Worm (Caenorhabditis elegans) whole organism, L4 larva: Measurements from ENCODE around the gene F40G9.14.

Source experiments
- D1046.2 ChIP-seq: fragments of 200-800 bp; sonication (Bioruptor generic); IDR thresholded peaks from 2 replicates; pipeline ENCODE4 v1.3.6; 2022; ENCODE audit warnings: missing genetic modification characterization, missing compliant biosample characterization
- F10B5.3 ChIP-seq: sonication (generic microtip); optimal IDR thresholded peaks from 2 replicates; lab custom pipeline; 2016; ENCODE audit warnings: mild to moderate bottlenecking, missing genetic modification characterization, missing compliant biosample characterization
- F26F4.8 ChIP-seq: fragments of 200-800 bp; sonication (Bioruptor generic); conservative IDR thresholded peaks from 2 replicates; pipeline ENCODE4 v1.3.6; 2022; ENCODE audit warnings: missing genetic modification characterization, missing compliant biosample characterization
- F44E2.7 ChIP-seq: fragments of 200-800 bp; sonication (Bioruptor generic); IDR thresholded peaks from 2 replicates; pipeline ENCODE4 v2.1.2; 2022; ENCODE audit warnings: missing genetic modification characterization, missing compliant biosample characterization
- T26A8.4 ChIP-seq: fragments of 200-800 bp; sonication (Bioruptor generic); IDR thresholded peaks from 2 replicates; pipeline ENCODE4 v1.3.6; 2022; ENCODE audit warnings: missing genetic modification characterization, missing compliant biosample characterization
- Y5F2A.4 ChIP-seq: fragments of 200-800 bp; sonication (Bioruptor generic); optimal IDR thresholded peaks from 2 replicates; lab custom pipeline; 2018; ENCODE audit warnings: mild to moderate bottlenecking, missing genetic modification characterization, missing compliant biosample characterization
- ZK337.2 ChIP-seq: fragments of 200-800 bp; sonication (Bioruptor generic); IDR thresholded peaks from 2 replicates; pipeline ENCODE4 v1.3.6; 2022; ENCODE audit warnings: missing genetic modification reagents, missing genetic modification characterization, missing compliant biosample characterization
- ZK546.5 ChIP-seq, 2 experiments: sonication (generic microtip); optimal IDR thresholded peaks; 2 replicates each; lab custom pipeline; 2017; ENCODE audit warnings: missing biosample characterization in 2 of 2, missing genetic modification characterization in 2 of 2
- arid-1 ChIP-seq: fragments of 200-800 bp; sonication (Bioruptor generic); conservative IDR thresholded peaks from 2 replicates; pipeline ENCODE4 v1.3.6; 2022; ENCODE audit warnings: missing genetic modification reagents, missing genetic modification characterization, missing compliant biosample characterization
- attf-4 ChIP-seq: sonication (generic microtip); optimal IDR thresholded peaks from 3 replicates; lab custom pipeline; 2017; ENCODE audit warnings: missing biosample characterization, missing genetic modification characterization
- ceh-44 ChIP-seq: fragments of 200-800 bp; sonication (Bioruptor generic); IDR thresholded peaks from 2 replicates; pipeline ENCODE4 v1.3.6; 2022; ENCODE audit warnings: missing genetic modification reagents, missing genetic modification characterization, missing compliant biosample characterization
- ceh-82 ChIP-seq: sonication (generic microtip); optimal IDR thresholded peaks from 2 replicates; lab custom pipeline; 2017; ENCODE audit warnings: missing biosample characterization, missing genetic modification characterization
- daf-12 ChIP-seq: fragments of 150-350 bp; optimal IDR thresholded peaks from 2 replicates; lab custom pipeline; 2014; ENCODE audit warnings: missing biosample characterization, missing genetic modification reagents, missing genetic modification characterization
- daf-19 ChIP-seq: fragments of 200-800 bp; sonication (Bioruptor generic); conservative IDR thresholded peaks from 2 replicates; pipeline ENCODE4 v1.3.6; 2022; ENCODE audit warnings: missing genetic modification characterization, missing compliant biosample characterization
- daf-8 ChIP-seq: fragments of 200-800 bp; sonication (Bioruptor generic); IDR thresholded peaks from 2 replicates; pipeline ENCODE4 v1.3.6; 2022; ENCODE audit warnings: missing genetic modification characterization, missing compliant biosample characterization
- dmd-9 ChIP-seq: fragments of 200-800 bp; sonication (Bioruptor generic); IDR thresholded peaks from 2 replicates; pipeline ENCODE4 v1.3.6; 2022; ENCODE audit warnings: missing genetic modification reagents, missing genetic modification characterization, missing compliant biosample characterization
- duxl-1 ChIP-seq: sonication (generic microtip); optimal IDR thresholded peaks from 2 replicates; lab custom pipeline; 2016; ENCODE audit warnings: mild to moderate bottlenecking, missing genetic modification characterization, moderate library complexity, missing compliant biosample characterization; ENCODE audit not compliant: poor library complexity
- gei-8 ChIP-seq: fragments of 200-800 bp; sonication (Bioruptor generic); optimal IDR thresholded peaks from 2 replicates; lab custom pipeline; 2018; ENCODE audit warnings: mild to moderate bottlenecking, missing genetic modification characterization, missing compliant biosample characterization
- lin-29 ChIP-seq: fragments of 200-800 bp; sonication (Bioruptor generic); IDR thresholded peaks from 2 replicates; pipeline ENCODE4 v1.3.6; 2022; ENCODE audit warnings: missing genetic modification reagents, missing genetic modification characterization, missing compliant biosample characterization
- lin-38 ChIP-seq: fragments of 200-800 bp; sonication (Bioruptor generic); IDR thresholded peaks from 2 replicates; pipeline ENCODE4 v1.3.6; 2022; ENCODE audit warnings: missing genetic modification reagents, missing genetic modification characterization, missing compliant biosample characterization
- lin-39 ChIP-seq: fragments of 150-350 bp; optimal IDR thresholded peaks from 2 replicates; lab custom pipeline; 2014; ENCODE audit warnings: missing biosample characterization, missing genetic modification reagents, missing genetic modification characterization
- lir-3 ChIP-seq: sonication (generic microtip); optimal IDR thresholded peaks from 2 replicates; lab custom pipeline; 2016; ENCODE audit warnings: mild to moderate bottlenecking, missing genetic modification characterization, missing compliant biosample characterization
- lsy-2 ChIP-seq, 2 experiments: fragments of 150-350 bp in 1 of 2; sonication (generic microtip) in 1 of 2; optimal IDR thresholded peaks; 2 replicates each; lab custom pipeline; 2014 to 2017; ENCODE audit warnings: missing biosample characterization in 2 of 2, missing genetic modification characterization in 2 of 2
- mdl-1 ChIP-seq, 2 experiments: fragments of 150-350 bp in 1 of 2; sonication (generic microtip) in 1 of 2; optimal IDR thresholded peaks; 2 replicates each; lab custom pipeline; 2014 to 2017; ENCODE audit warnings: missing biosample characterization in 2 of 2, missing genetic modification characterization in 2 of 2
- mep-1 ChIP-seq: fragments of 150-350 bp; sonication (generic microtip); optimal IDR thresholded peaks from 3 replicates; lab custom pipeline; 2014; ENCODE audit warnings: missing biosample characterization, missing genetic modification characterization
- mxl-2 ChIP-seq: fragments of 200-800 bp; sonication (Bioruptor generic); conservative IDR thresholded peaks from 2 replicates; pipeline ENCODE4 v1.3.6; 2022; ENCODE audit warnings: missing genetic modification reagents, missing genetic modification characterization, missing compliant biosample characterization
- nhr-10 ChIP-seq: fragments of 150-350 bp; optimal IDR thresholded peaks from 2 replicates; lab custom pipeline; 2014; ENCODE audit warnings: missing biosample characterization, missing genetic modification characterization
- nhr-41 ChIP-seq: fragments of 200-800 bp; sonication (Bioruptor generic); IDR thresholded peaks from 2 replicates; pipeline ENCODE4 v1.3.6; 2022; ENCODE audit warnings: missing genetic modification reagents, missing genetic modification characterization, missing compliant biosample characterization
- nhr-42 ChIP-seq: fragments of 200-800 bp; sonication (Bioruptor generic); IDR thresholded peaks from 2 replicates; pipeline ENCODE4 v1.3.6; 2022; ENCODE audit warnings: missing genetic modification characterization, missing compliant biosample characterization
- nhr-48 ChIP-seq: sonication (generic microtip); optimal IDR thresholded peaks from 2 replicates; lab custom pipeline; 2016; ENCODE audit warnings: mild to moderate bottlenecking, missing genetic modification characterization, missing compliant biosample characterization
- nhr-77 ChIP-seq: fragments of 150-350 bp; optimal IDR thresholded peaks from 2 replicates; lab custom pipeline; 2014; ENCODE audit warnings: missing biosample characterization, missing genetic modification characterization
- pha-4 ChIP-seq, 2 experiments: fragments of 150-350 bp in 1 of 2; fragments of 200-800 bp in 1 of 2; sonication (Bioruptor generic) in 1 of 2; IDR thresholded peaks in 1 of 2; optimal IDR thresholded peaks in 1 of 2; 2 replicates each; pipeline versions ENCODE4 v1.3.6 to Lab custom; 2014 to 2022; ENCODE audit warnings: missing genetic modification characterization in 2 of 2, missing genetic modification reagents in 2 of 2, missing biosample characterization in 1 of 2, missing compliant biosample characterization in 1 of 2
- php-3 ChIP-seq: fragments of 200-800 bp; sonication (Bioruptor generic); IDR thresholded peaks from 2 replicates; pipeline ENCODE4 v1.3.6; 2022; ENCODE audit warnings: missing genetic modification reagents, missing genetic modification characterization, missing compliant biosample characterization
- rbr-2 ChIP-seq: sonication (generic microtip); optimal IDR thresholded peaks from 2 replicates; lab custom pipeline; 2016; ENCODE audit warnings: missing genotype, missing genetic modification characterization, missing compliant biosample characterization
- sdz-12 ChIP-seq: fragments of 200-800 bp; sonication (Bioruptor generic); optimal IDR thresholded peaks from 2 replicates; lab custom pipeline; 2018; ENCODE audit warnings: mild to moderate bottlenecking, missing genetic modification characterization, missing compliant biosample characterization
- set-16 ChIP-seq: fragments of 200-800 bp; sonication (Bioruptor generic); IDR thresholded peaks from 2 replicates; pipeline ENCODE4 v1.3.6; 2022; ENCODE audit warnings: missing genetic modification reagents, missing genetic modification characterization, missing compliant biosample characterization
- spr-3 ChIP-seq: fragments of 200-800 bp; sonication (Bioruptor generic); optimal IDR thresholded peaks from 2 replicates; lab custom pipeline; 2018; ENCODE audit warnings: mild to moderate bottlenecking, missing genetic modification characterization, missing compliant biosample characterization
- unc-130 ChIP-seq: sonication (generic microtip); optimal IDR thresholded peaks from 2 replicates; lab custom pipeline; 2016; ENCODE audit warnings: missing genetic modification reagents, missing genetic modification characterization, missing compliant biosample characterization
- unc-62 ChIP-seq, 3 experiments: fragments of 150-350 bp in 1 of 3; sonication (generic microtip); optimal IDR thresholded peaks in 2 of 3; peaks in 1 of 3; 1 replicate in 1 of 3; 2 replicates in 2 of 3; lab custom pipeline; 2014 to 2017; ENCODE audit warnings: missing biosample characterization in 3 of 3, missing genetic modification characterization in 3 of 3, missing genetic modification reagents in 3 of 3, missing genotype in 1 of 3
- vab-7 ChIP-seq: fragments of 200-800 bp; sonication (Bioruptor generic); IDR thresholded peaks from 2 replicates; pipeline ENCODE4 v1.3.6; 2022; ENCODE audit warnings: missing genetic modification reagents, missing genetic modification characterization, missing compliant biosample characterization
- zfp-2 ChIP-seq: sonication (generic microtip); optimal IDR thresholded peaks from 2 replicates; lab custom pipeline; 2016; ENCODE audit warnings: mild to moderate bottlenecking, missing genetic modification characterization, missing compliant biosample characterization
- zip-2 ChIP-seq: fragments of 150-350 bp; optimal IDR thresholded peaks from 2 replicates; lab custom pipeline; 2014; ENCODE audit warnings: missing biosample characterization, missing genetic modification characterization
- ztf-11 ChIP-seq: fragments of 150-350 bp; optimal IDR thresholded peaks from 2 replicates; lab custom pipeline; 2014; ENCODE audit warnings: missing biosample characterization, missing genetic modification characterization
- ztf-7 ChIP-seq: fragments of 150-350 bp; optimal IDR thresholded peaks from 2 replicates; lab custom pipeline; 2014; ENCODE audit warnings: missing biosample characterization, missing genetic modification characterization

Gene F40G9.14

ce11 chrIII:146369-146768 lies 31.2 kb downstream of the F40G9.14 start, which contains the start of gene fbxb-84:
Gene fbxb-84, minus strand, starts transcription at chrIII:146469.
- no peak for TF ChIP-seq zip-2 (tag; lab: Kevin White, UChicago)
- no peak for TF ChIP-seq lir-3
- TF ChIP-seq spr-3 (GFP tag; lab: Kevin White, UChicago), result no peak
- no peak for TF ChIP-seq ZK546.5 (tag; optimal IDR thresholded peaks at IDR 0.05; lab: Kevin White, UChicago)
- no peak for TF ChIP-seq mep-1 (tag; lab: Kevin White, UChicago)

ce11 chrIII:145078-145477 lies 32.5 kb downstream of the F40G9.14 start, which contains the start of the genes T17A3.12 and fbxb-83:
Gene T17A3.12, minus strand, starts transcription at chrIII:145178.
Gene fbxb-83, minus strand, starts transcription at chrIII:145211.
- no peak for TF ChIP-seq ztf-11 (tag; lab: Kevin White, UChicago)
- TF ChIP-seq D1046.2, result no peak
- TF ChIP-seq ZK337.2, result no peak
- TF ChIP-seq lir-3, result no peak
- no peak for TF ChIP-seq ceh-44 (GFP tag; lab: Robert Waterston, UW)
- no peak for TF ChIP-seq nhr-48
- no peak for TF ChIP-seq lin-39 (tag; lab: Kevin White, UChicago)
- TF ChIP-seq attf-4 (tag; lab: Kevin White, UChicago), result no peak
- TF ChIP-seq sdz-12 (GFP tag; lab: Kevin White, UChicago), result no peak
- no peak for TF ChIP-seq ztf-7 (tag; lab: Kevin White, UChicago)
- TF ChIP-seq gei-8, result no peak
- no peak for TF ChIP-seq nhr-10 (tag; lab: Kevin White, UChicago)
- TF ChIP-seq daf-12, result no peak
- TF ChIP-seq nhr-41 (GFP tag; lab: Robert Waterston, UW), result no peak
- no peak for TF ChIP-seq lin-29 (GFP tag; lab: Robert Waterston, UW)
- TF ChIP-seq nhr-42 (GFP tag; lab: Robert Waterston, UW), result no peak
- TF ChIP-seq vab-7 (GFP tag; lab: Robert Waterston, UW), result no peak

ce11 chrIII:143121-143520 lies 34.5 kb downstream of the F40G9.14 start, which contains the start of gene fbxb-82:
Gene fbxb-82, minus strand, starts transcription at chrIII:143221.
- TF ChIP-seq dmd-9 (GFP tag; lab: Robert Waterston, UW) (no peak), unc-130 (GFP tag; lab: Kevin White, UChicago) (no peak), lsy-2 (tag; optimal IDR thresholded peaks at IDR 0.05; lab: Kevin White, UChicago) (no peak), F44E2.7 (no peak), daf-8 (no peak), ztf-11 (tag; lab: Kevin White, UChicago) (no peak), daf-19 (GFP tag; lab: Robert Waterston, UW) (no peak), F10B5.3 (tag; lab: Kevin White, UChicago) (no peak), mdl-1 (tag; optimal IDR thresholded peaks at IDR 0.05; lab: Kevin White, UChicago) (no peak), T26A8.4 (GFP tag; lab: Robert Waterston, UW) (no peak), pha-4 (GFP tag; IDR thresholded peaks at IDR 0.05; lab: Robert Waterston, UW) (no peak), pha-4 (tag; optimal IDR thresholded peaks at IDR 0.05; lab: Kevin White, UChicago) (no peak), ceh-44 (GFP tag; lab: Robert Waterston, UW) (no peak)
- TF ChIP-seq, all 104 proteins: peak for 0

ce11 chrIII:140904-141303 lies 36.7 kb downstream of the F40G9.14 start, which contains the start of gene fbxb-81:
Gene fbxb-81, minus strand, starts transcription at chrIII:141217.
- TF ChIP-seq unc-62 (GFP tag; optimal IDR thresholded peaks at IDR 0.05 in 1 of 2; lab: Kevin White, UChicago) (peak in 1 of 2 experiments; percentile 94), unc-62 (tag; optimal IDR thresholded peaks at IDR 0.05; lab: Kevin White, UChicago) (no peak), arid-1 (GFP tag; lab: Robert Waterston, UW) (no peak)

- TF ChIP-seq zfp-2 (tag; lab: Kevin White, UChicago) (no peak), ceh-82 (tag; lab: Kevin White, UChicago) (no peak), rbr-2 (tag; lab: Kevin White, UChicago) (no peak), Y5F2A.4 (GFP tag; lab: Kevin White, UChicago) (no peak), duxl-1 (tag; lab: Kevin White, UChicago) (no peak), zip-2 (tag; lab: Kevin White, UChicago) (no peak), F26F4.8 (GFP tag; lab: Robert Waterston, UW) (no peak), nhr-77 (tag; lab: Kevin White, UChicago) (no peak), lin-38 (GFP tag; lab: Robert Waterston, UW) (no peak), set-16 (GFP tag; lab: Robert Waterston, UW) (no peak), mep-1 (tag; lab: Kevin White, UChicago) (no peak), mxl-2 (no peak), lin-39 (tag; lab: Kevin White, UChicago) (no peak), php-3 (no peak)
These were observed 43.4 kb downstream of the F40G9.14 start, which contains the start of gene pals-25 for ce11 chrIII:134194-134593. Gene pals-25, plus strand, starts transcription at chrIII:134494.
